Worm (Caenorhabditis elegans): ENCODE data around the gene T04C12.9.

T04C12.9 gene

DNA sequence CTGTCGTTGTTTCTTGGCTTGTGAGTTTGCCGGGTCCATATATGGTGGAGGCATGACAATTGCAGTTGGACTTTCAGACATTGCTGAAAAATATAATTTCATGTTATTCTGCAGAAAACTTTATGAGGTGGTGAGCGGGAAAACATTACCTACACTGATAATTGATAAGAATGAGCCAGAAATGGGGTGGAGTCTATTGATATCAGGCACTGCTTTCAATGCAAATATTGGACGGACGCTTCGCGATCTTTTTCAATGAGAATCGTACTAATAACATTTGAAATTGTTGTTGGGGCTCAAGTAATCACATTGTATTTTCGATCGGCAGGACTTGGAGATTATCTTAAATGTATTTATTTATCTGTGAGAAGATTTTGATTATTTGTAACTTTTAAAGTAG lies 3.8 kb downstream of the T04C12.9 start, which contains the start of gene T04C12.1:
Gene T04C12.1, minus strand, starts transcription at position 90 of the 400 bp plus-strand sequence.
- TF ChIP-seq mbf-1 (tag; optimal IDR thresholded peaks at IDR 0.05) = no peak
- no peak for TF ChIP-seq nhr-11 (tag; optimal IDR thresholded peaks at IDR 0.05)
- no peak for TF ChIP-seq Y55F3AM.14 (GFP tag; optimal IDR thresholded peaks at IDR 0.05)
- peak; percentile 9 for TF ChIP-seq sma-9 (GFP tag; optimal IDR thresholded peaks at IDR 0.05)
- TF ChIP-seq sma-9 (tag; optimal IDR thresholded peaks at IDR 0.05) = no peak
- TF ChIP-seq egl-27 (tag; optimal IDR thresholded peaks at IDR 0.05) = no peak
- TF ChIP-seq crh-2 (tag; optimal IDR thresholded peaks at IDR 0.05) = no peak
- peak; percentile 56 for TF ChIP-seq ama-1 (optimal IDR thresholded peaks at IDR 0.05)
- TF ChIP-seq elt-1 (tag; optimal IDR thresholded peaks at IDR 0.05) = no peak
- no peak for TF ChIP-seq mdl-1 (tag; optimal IDR thresholded peaks at IDR 0.05)
- no peak for TF ChIP-seq ztf-1 (GFP tag; conservative IDR thresholded peaks at IDR 0.05)
- peak; percentile 29 for TF ChIP-seq nhr-25 (tag; optimal IDR thresholded peaks at IDR 0.05)

DNA sequence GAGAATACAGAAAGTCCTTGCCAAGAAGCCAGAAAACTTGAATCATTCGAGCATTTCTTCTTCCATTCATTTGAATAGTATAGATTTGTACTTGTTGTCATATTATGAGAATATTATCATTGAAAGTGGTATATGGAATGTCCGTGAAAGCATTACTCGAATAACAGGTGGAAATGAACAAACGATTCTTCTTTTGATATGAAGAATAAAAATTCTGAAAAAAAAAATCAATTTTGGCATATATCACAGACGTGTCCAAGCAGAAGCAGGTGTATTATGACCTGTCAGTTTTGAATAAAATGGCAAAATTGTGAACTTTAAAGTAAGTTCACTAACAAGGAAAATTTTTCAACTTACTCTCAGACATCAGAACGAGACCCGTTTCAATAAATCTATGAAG lies 6.0 kb downstream of the T04C12.9 start, which contains the start of gene srh-75:
Gene srh-75, minus strand, starts transcription at position 101 of the 400 bp plus-strand sequence.
- TF ChIP-seq nhr-77 (tag; optimal IDR thresholded peaks at IDR 0.05) (no peak), fos-1 (tag; optimal IDR thresholded peaks at IDR 0.05) (no peak), crh-2 (tag; optimal IDR thresholded peaks at IDR 0.05) (no peak), unc-55 (GFP tag; optimal IDR thresholded peaks at IDR 0.05) (no peak), mbf-1 (tag; optimal IDR thresholded peaks at IDR 0.05) (no peak), zag-1 (tag; optimal IDR thresholded peaks at IDR 0.05) (no peak), nhr-237 (tag; optimal IDR thresholded peaks at IDR 0.05) (no peak), skn-1 (tag; optimal IDR thresholded peaks at IDR 0.05) (no peak)

DNA sequence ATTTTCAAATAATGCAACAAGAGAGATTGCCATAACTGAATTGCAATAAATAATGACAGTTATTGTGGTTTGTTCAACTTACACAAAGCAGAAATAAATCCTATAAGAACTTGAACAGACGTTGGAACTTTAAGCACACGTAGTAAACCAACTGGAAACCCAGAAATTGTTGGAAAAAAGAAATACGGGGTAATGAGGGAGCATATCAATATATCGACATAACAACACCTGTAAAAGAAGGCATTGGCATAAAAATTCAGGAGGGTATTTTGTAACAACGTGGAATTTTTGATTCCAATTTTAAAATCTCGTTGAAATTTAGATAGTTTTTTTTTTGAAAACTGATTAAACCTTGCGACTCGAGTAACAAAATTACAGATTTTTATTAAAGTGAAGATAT lies 6.5 kb downstream of the T04C12.9 start:
- TF ChIP-seq dmd-4 (tag; optimal IDR thresholded peaks at IDR 0.05) = no peak

DNA sequence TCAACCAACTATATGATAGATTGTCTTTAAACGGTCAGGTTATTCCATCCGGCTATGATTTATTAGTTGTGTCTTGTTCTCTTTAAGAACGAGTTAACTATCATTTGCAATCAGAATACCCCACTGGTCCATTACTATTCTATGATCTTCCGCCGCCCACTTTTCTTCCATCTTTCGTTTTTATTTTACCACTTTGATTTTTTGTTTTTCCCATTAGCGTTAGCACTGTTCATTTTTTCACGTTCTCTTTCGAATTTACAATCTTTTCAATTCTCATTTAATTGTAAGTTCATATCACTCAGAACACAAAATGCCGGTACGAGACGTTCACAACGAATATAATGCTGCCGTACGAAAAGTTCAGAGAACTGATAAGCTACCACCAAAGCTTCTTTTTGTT lies 9.2 kb downstream of the T04C12.9 start, which contains the start of gene T04C12.7:
Gene T04C12.7, plus strand, starts transcription at position 301 of the 400 bp plus-strand sequence.
- TF ChIP-seq snpc-4 (tag; optimal IDR thresholded peaks at IDR 0.05) = no peak
- no peak for TF ChIP-seq zag-1 (tag; optimal IDR thresholded peaks at IDR 0.05)
- TF ChIP-seq nhr-10 (tag; optimal IDR thresholded peaks at IDR 0.05) = no peak
- no peak for TF ChIP-seq elt-1 (tag; optimal IDR thresholded peaks at IDR 0.05)
- no peak for TF ChIP-seq peb-1 (tag; optimal IDR thresholded peaks at IDR 0.05)
- TF ChIP-seq mdl-1 (tag; optimal IDR thresholded peaks at IDR 0.05) = no peak
- no peak for TF ChIP-seq ama-1 (optimal IDR thresholded peaks at IDR 0.05)
- TF ChIP-seq sma-9 (GFP tag; optimal IDR thresholded peaks at IDR 0.05) = no peak
- no peak for TF ChIP-seq sma-9 (tag; optimal IDR thresholded peaks at IDR 0.05)
- no peak for TF ChIP-seq ztf-11 (tag; optimal IDR thresholded peaks at IDR 0.05)
- TF ChIP-seq fos-1 (tag; optimal IDR thresholded peaks at IDR 0.05) = no peak
- TF ChIP-seq skn-1 (tag; optimal IDR thresholded peaks at IDR 0.05) = no peak
- no peak for TF ChIP-seq sem-4 (tag; optimal IDR thresholded peaks at IDR 0.05)
- no peak for TF ChIP-seq elt-3 (tag; optimal IDR thresholded peaks at IDR 0.05)
- TF ChIP-seq mab-5 (tag; optimal IDR thresholded peaks at IDR 0.05) = no peak
- no peak for TF ChIP-seq unc-62 (GFP tag; optimal IDR thresholded peaks at IDR 0.05)
- no peak for TF ChIP-seq unc-39 (tag; optimal IDR thresholded peaks at IDR 0.05)
- no peak for TF ChIP-seq nhr-6 (tag; optimal IDR thresholded peaks at IDR 0.05)
- TF ChIP-seq Y55F3AM.14 (GFP tag; optimal IDR thresholded peaks at IDR 0.05) = no peak
- no peak for TF ChIP-seq nhr-23 (tag; optimal IDR thresholded peaks at IDR 0.05)
- no peak for TF ChIP-seq ztf-4 (tag; optimal IDR thresholded peaks at IDR 0.05)

DNA sequence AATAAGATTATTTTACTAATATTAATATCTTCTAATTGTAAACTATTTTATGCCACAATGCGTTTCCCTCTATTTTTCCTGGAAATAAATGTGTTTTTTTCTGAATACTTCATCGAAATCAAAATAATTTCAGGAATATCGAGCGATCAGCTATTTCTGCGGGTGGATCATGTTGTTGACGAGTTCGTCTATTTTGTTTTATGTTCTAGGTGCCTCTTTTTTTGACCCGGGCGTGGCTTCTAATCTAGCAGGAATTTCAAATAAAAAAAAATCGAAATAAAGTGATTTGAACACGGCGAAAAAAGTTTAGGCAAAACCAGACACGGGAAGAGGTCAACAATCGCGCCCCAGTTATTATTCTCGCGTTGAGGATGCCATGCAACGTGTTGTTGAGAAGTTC lies 11.1 kb downstream of the T04C12.9 start, which contains the start of gene T04C12.33:
Gene T04C12.33, plus strand, starts transcription at position 301 of the 400 bp plus-strand sequence.
- no peak for TF ChIP-seq nhr-12 (tag; optimal IDR thresholded peaks at IDR 0.05)

DNA sequence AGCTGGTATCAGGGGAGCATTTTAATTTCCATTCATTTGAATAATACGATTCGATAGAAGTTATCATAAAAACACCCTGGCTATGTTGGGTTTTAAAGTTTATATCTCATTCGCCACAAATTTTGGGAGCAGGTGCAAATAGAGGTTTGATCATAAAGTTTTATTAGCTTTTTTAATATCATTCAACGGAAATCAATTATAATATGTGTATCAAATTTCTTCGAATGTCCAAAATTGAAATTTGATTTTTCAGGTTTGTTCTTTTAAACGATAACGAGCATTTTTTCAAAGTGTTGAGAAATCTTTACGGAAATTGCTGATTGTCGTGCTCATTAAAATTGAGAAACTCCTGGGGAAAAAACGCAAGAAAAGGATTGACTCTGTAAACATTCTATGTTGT lies 14.3 kb downstream of the T04C12.9 start, which contains the start of gene srh-74:
Gene srh-74, minus strand, starts transcription at position 101 of the 400 bp plus-strand sequence.
- no peak for TF ChIP-seq elt-1 (tag; optimal IDR thresholded peaks at IDR 0.05)
- TF ChIP-seq nhr-10 (tag; optimal IDR thresholded peaks at IDR 0.05) = no peak
- no peak for TF ChIP-seq lin-13 (GFP tag; optimal IDR thresholded peaks at IDR 0.05)
- TF ChIP-seq crh-2 (tag; optimal IDR thresholded peaks at IDR 0.05) = no peak
- no peak for TF ChIP-seq F13H6.1 (tag; optimal IDR thresholded peaks at IDR 0.05)
